Worm (Caenorhabditis elegans): Measurements from ENCODE around the gene wsp-1.

DNA sequence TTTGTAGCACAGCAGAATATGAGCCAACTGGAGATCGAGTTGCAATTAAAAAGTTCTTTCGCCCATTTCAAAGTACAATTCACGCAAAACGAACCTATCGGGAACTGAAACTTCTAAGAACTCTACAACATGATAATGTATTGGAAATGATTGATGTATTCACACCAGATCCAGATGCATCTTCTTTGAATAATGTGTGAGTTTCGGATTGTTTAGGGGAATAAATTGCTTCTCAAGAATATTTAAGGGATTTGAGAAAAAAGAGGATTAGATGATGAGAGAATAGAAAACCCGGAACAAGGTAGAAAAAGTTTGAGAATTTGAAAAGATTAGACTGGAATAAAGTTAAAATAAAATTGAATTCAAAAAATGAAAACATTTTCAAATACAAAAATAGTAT is 54.4 kb downstream of the wsp-1 start:
- TF ChIP-seq ceh-83 (GFP tag; optimal IDR thresholded peaks at IDR 0.05), result no peak
- TF ChIP-seq snpc-4 (tag; optimal IDR thresholded peaks at IDR 0.05), result no peak
- TF ChIP-seq elt-3 (tag; optimal IDR thresholded peaks at IDR 0.05), result no peak
- no peak for TF ChIP-seq ztf-11 (tag; optimal IDR thresholded peaks at IDR 0.05)
- no peak for TF ChIP-seq pha-4 (tag; optimal IDR thresholded peaks at IDR 0.05)
- no peak for TF ChIP-seq tbx-8 (GFP tag; optimal IDR thresholded peaks at IDR 0.05)
- no peak for TF ChIP-seq nhr-76 (tag; optimal IDR thresholded peaks at IDR 0.05)
- no peak for TF ChIP-seq flh-1 (GFP tag; optimal IDR thresholded peaks at IDR 0.05)
